Worm (Caenorhabditis elegans) whole organism, late embryonic: ENCODE results near the gene ddx-15.

ENCODE experiments used
- F13H6.1 ChIP-seq: sonication (generic microtip); optimal IDR thresholded peaks from 2 replicates; lab custom pipeline; 2016; ENCODE audit warnings: missing genetic modification characterization, missing compliant biosample characterization
- K09A11.1 ChIP-seq: sonication (generic microtip); optimal IDR thresholded peaks from 2 replicates; lab custom pipeline; 2017; ENCODE audit warnings: antibody characterized with exemption, mild to moderate bottlenecking, missing genetic modification characterization, missing compliant biosample characterization; ENCODE audit not compliant: insufficient read depth
- T23F11.4 ChIP-seq: fragments of 200-800 bp; sonication (Bioruptor generic); optimal IDR thresholded peaks from 2 replicates; lab custom pipeline; 2018; ENCODE audit warnings: mild to moderate bottlenecking, missing genetic modification characterization, missing compliant biosample characterization
- ahr-1 ChIP-seq: sonication (generic microtip); optimal IDR thresholded peaks from 2 replicates; lab custom pipeline; 2016; ENCODE audit warnings: missing genetic modification characterization, missing compliant biosample characterization
- ceh-14 ChIP-seq: sonication (generic microtip); optimal IDR thresholded peaks from 2 replicates; lab custom pipeline; 2016; ENCODE audit warnings: missing genotype, missing genetic modification characterization, missing compliant biosample characterization
- ceh-18 ChIP-seq: sonication (generic microtip); optimal IDR thresholded peaks from 2 replicates; lab custom pipeline; 2016; ENCODE audit warnings: missing genetic modification characterization, missing compliant biosample characterization
- ceh-2 ChIP-seq: sonication (generic microtip); optimal IDR thresholded peaks from 2 replicates; lab custom pipeline; 2016; ENCODE audit warnings: missing genotype, missing genetic modification characterization, missing compliant biosample characterization
- ceh-24 ChIP-seq: sonication (generic microtip); optimal IDR thresholded peaks from 2 replicates; lab custom pipeline; 2016; ENCODE audit warnings: mild to moderate bottlenecking, missing genetic modification characterization, missing compliant biosample characterization
- ceh-30 ChIP-seq: fragments of 150-350 bp; optimal IDR thresholded peaks from 2 replicates; lab custom pipeline; 2014; ENCODE audit warnings: missing biosample characterization, missing genetic modification characterization
- ceh-31 ChIP-seq: sonication (generic microtip); optimal IDR thresholded peaks from 2 replicates; lab custom pipeline; 2016; ENCODE audit warnings: missing genetic modification characterization, missing compliant biosample characterization
- ceh-45 ChIP-seq: fragments of 200-800 bp; sonication (Bioruptor generic); IDR thresholded peaks from 2 replicates; pipeline ENCODE4 v1.3.6; 2022; ENCODE audit warnings: missing genetic modification reagents, missing genetic modification characterization, missing compliant biosample characterization
- ceh-6 ChIP-seq: fragments of 200-800 bp; sonication (Bioruptor generic); optimal IDR thresholded peaks from 2 replicates; lab custom pipeline; 2018; ENCODE audit warnings: mild to moderate bottlenecking, missing genetic modification characterization, missing compliant biosample characterization
- ceh-9 ChIP-seq: sonication (generic microtip); optimal IDR thresholded peaks from 2 replicates; lab custom pipeline; 2016; ENCODE audit warnings: mild to moderate bottlenecking, missing genetic modification characterization, inconsistent platforms, missing compliant biosample characterization
- dmd-4 ChIP-seq: sonication (generic microtip); optimal IDR thresholded peaks from 2 replicates; lab custom pipeline; 2016; ENCODE audit warnings: borderline replicate concordance, missing genetic modification characterization, missing compliant biosample characterization
- dve-1 ChIP-seq: sonication (generic microtip); optimal IDR thresholded peaks from 2 replicates; lab custom pipeline; 2017; ENCODE audit warnings: antibody characterized with exemption, mild to moderate bottlenecking, missing genetic modification characterization, missing compliant biosample characterization
- elt-4 ChIP-seq: sonication (generic microtip); optimal IDR thresholded peaks from 2 replicates; lab custom pipeline; 2016; ENCODE audit warnings: missing genetic modification characterization, missing compliant biosample characterization
- ets-4 ChIP-seq: sonication (generic microtip); optimal IDR thresholded peaks from 2 replicates; lab custom pipeline; 2016; ENCODE audit warnings: missing genetic modification characterization, missing compliant biosample characterization
- eyg-1 ChIP-seq: sonication (generic microtip); optimal IDR thresholded peaks from 2 replicates; lab custom pipeline; 2016; ENCODE audit warnings: missing genotype, missing genetic modification characterization, missing compliant biosample characterization
- fax-1 ChIP-seq: sonication (generic microtip); optimal IDR thresholded peaks from 2 replicates; lab custom pipeline; 2016; ENCODE audit warnings: missing genotype, missing genetic modification characterization, missing compliant biosample characterization
- gmeb-2 ChIP-seq: sonication (generic microtip); optimal IDR thresholded peaks from 2 replicates; lab custom pipeline; 2016; ENCODE audit warnings: missing genetic modification characterization, inconsistent platforms, missing compliant biosample characterization
- hlh-15 ChIP-seq: sonication (generic microtip); optimal IDR thresholded peaks from 2 replicates; lab custom pipeline; 2016; ENCODE audit warnings: missing genetic modification characterization, missing compliant biosample characterization
- hlh-6 ChIP-seq: sonication (generic microtip); optimal IDR thresholded peaks from 2 replicates; lab custom pipeline; 2016; ENCODE audit warnings: missing genotype, missing genetic modification characterization, missing compliant biosample characterization
- hlh-8 ChIP-seq: sonication (generic microtip); optimal IDR thresholded peaks from 2 replicates; lab custom pipeline; 2016; ENCODE audit warnings: missing genotype, missing genetic modification characterization, missing compliant biosample characterization
- lim-6 ChIP-seq: sonication (generic microtip); optimal IDR thresholded peaks from 2 replicates; lab custom pipeline; 2016; ENCODE audit warnings: missing genetic modification characterization, missing compliant biosample characterization
- nfya-1 ChIP-seq: sonication (generic microtip); optimal IDR thresholded peaks from 2 replicates; lab custom pipeline; 2017; ENCODE audit warnings: missing genetic modification characterization, mild to moderate bottlenecking, missing compliant biosample characterization, antibody characterized with exemption, moderate library complexity
- pag-3 ChIP-seq: sonication (generic microtip); optimal IDR thresholded peaks from 2 replicates; lab custom pipeline; 2016; ENCODE audit warnings: missing compliant biosample characterization, missing genetic modification characterization, borderline replicate concordance
- pha-2 ChIP-seq: sonication (generic microtip); optimal IDR thresholded peaks from 2 replicates; lab custom pipeline; 2017; ENCODE audit warnings: mild to moderate bottlenecking, missing genetic modification characterization, missing compliant biosample characterization
- pha-4 ChIP-seq: fragments of 150-350 bp; optimal IDR thresholded peaks from 2 replicates; lab custom pipeline; 2018; ENCODE audit warnings: missing biosample characterization, missing genetic modification reagents, missing genetic modification characterization
- pqm-1 ChIP-seq: sonication (generic microtip); optimal IDR thresholded peaks from 2 replicates; lab custom pipeline; 2016; ENCODE audit warnings: missing genetic modification characterization, missing compliant biosample characterization
- pros-1 ChIP-seq: fragments of 150-350 bp; optimal IDR thresholded peaks from 2 replicates; lab custom pipeline; 2014; ENCODE audit warnings: missing biosample characterization, missing genetic modification reagents, missing genetic modification characterization
- rnt-1 ChIP-seq: sonication (generic microtip); optimal IDR thresholded peaks from 2 replicates; lab custom pipeline; 2016; ENCODE audit warnings: missing genetic modification characterization, missing compliant biosample characterization
- sdc-2 ChIP-seq: sonication (generic microtip); optimal IDR thresholded peaks from 2 replicates; lab custom pipeline; 2016; ENCODE audit warnings: missing genotype, missing genetic modification characterization, missing compliant biosample characterization
- sox-4 ChIP-seq: sonication (generic microtip); optimal IDR thresholded peaks from 2 replicates; lab custom pipeline; 2017; ENCODE audit warnings: mild to moderate bottlenecking, missing genetic modification characterization, inconsistent platforms, missing compliant biosample characterization
- tbx-2 ChIP-seq: sonication (generic microtip); optimal IDR thresholded peaks from 2 replicates; lab custom pipeline; 2016; ENCODE audit warnings: missing genetic modification characterization, missing compliant biosample characterization
- unc-42 ChIP-seq: sonication (generic microtip); optimal IDR thresholded peaks from 2 replicates; lab custom pipeline; 2016; ENCODE audit warnings: missing genotype, missing genetic modification characterization, missing compliant biosample characterization
- unc-55 ChIP-seq: sonication (generic microtip); optimal IDR thresholded peaks from 2 replicates; lab custom pipeline; 2017; ENCODE audit warnings: missing biosample characterization, missing genetic modification reagents, missing genetic modification characterization
- unc-86 ChIP-seq: sonication (generic microtip); optimal IDR thresholded peaks from 2 replicates; lab custom pipeline; 2016; ENCODE audit warnings: missing genetic modification characterization, missing compliant biosample characterization

ddx-15 gene

ce11 chrIII:5591668-5592149 lies at the start of gene ddx-15, which contains the start of gene ucr-1:
TSS of gene ddx-15 (minus strand) at chrIII:5591718.
TSS of gene ucr-1 (plus strand) at chrIII:5592135.
- no peak for TF ChIP-seq hlh-8
- no peak for TF ChIP-seq pha-2 (tag; lab: Kevin White, UChicago)
- TF ChIP-seq rnt-1 (tag; lab: Kevin White, UChicago), result no peak
- TF ChIP-seq tbx-2 (tag; lab: Kevin White, UChicago), result peak; percentile 10
- TF ChIP-seq nfya-1, result peak; percentile 29
- TF ChIP-seq ceh-14, result no peak
- TF ChIP-seq lim-6 (tag; lab: Kevin White, UChicago), result no peak
- TF ChIP-seq ahr-1 (tag; lab: Kevin White, UChicago), result no peak
- TF ChIP-seq pag-3 (tag; lab: Kevin White, UChicago), result no peak
- no peak for TF ChIP-seq ceh-9
- TF ChIP-seq hlh-6 (tag; lab: Kevin White, UChicago), result no peak
- TF ChIP-seq dmd-4 (tag; lab: Kevin White, UChicago), result no peak
- TF ChIP-seq pqm-1 (tag; lab: Kevin White, UChicago), result no peak
- no peak for TF ChIP-seq unc-86 (tag; lab: Kevin White, UChicago)
- TF ChIP-seq ceh-6 (GFP tag; lab: Kevin White, UChicago), result no peak
- no peak for TF ChIP-seq ceh-45
- TF ChIP-seq ceh-18 (tag; lab: Kevin White, UChicago), result no peak
- TF ChIP-seq eyg-1, result no peak
- no peak for TF ChIP-seq ets-4 (tag; lab: Kevin White, UChicago)
- TF ChIP-seq pha-4, result no peak
- peak; percentile 37 for TF ChIP-seq ceh-31 (tag; lab: Kevin White, UChicago)
- peak; percentile 1 for TF ChIP-seq unc-55 (GFP tag; lab: Kevin White, UChicago)
- TF ChIP-seq pros-1 (tag; lab: Kevin White, UChicago), result no peak
- TF ChIP-seq fax-1 (tag; lab: Kevin White, UChicago), result no peak

DNA sequence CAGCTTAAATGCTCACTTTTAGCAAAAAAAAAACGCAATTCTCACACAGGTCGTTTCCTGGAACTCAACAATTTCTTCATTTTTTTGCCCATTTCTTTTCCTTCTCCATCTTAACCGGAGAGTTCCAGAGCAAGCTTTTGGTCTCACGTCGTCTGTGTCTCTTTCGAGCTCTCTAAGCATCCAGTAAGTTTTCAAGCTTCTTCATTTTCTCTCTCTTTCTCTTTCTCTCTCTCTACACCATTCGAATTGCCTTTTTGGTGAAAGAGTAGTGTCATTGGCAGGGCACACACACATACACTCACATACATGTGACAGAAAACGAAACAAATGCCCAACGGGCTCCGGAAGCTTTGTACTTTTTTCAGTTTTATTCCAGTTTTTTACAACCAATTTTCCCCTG lies 48.4 kb upstream of the ddx-15 start:
- TF ChIP-seq hlh-8, result no peak
- no peak for TF ChIP-seq ceh-6 (GFP tag; lab: Kevin White, UChicago)
- no peak for TF ChIP-seq pha-2 (tag; lab: Kevin White, UChicago)
- TF ChIP-seq ceh-2, result no peak
- TF ChIP-seq ceh-9, result no peak
- TF ChIP-seq unc-42 (tag; lab: Kevin White, UChicago), result peak; percentile 3
- TF ChIP-seq K09A11.1 (tag; lab: Kevin White, UChicago), result no peak
- TF ChIP-seq ceh-24 (tag; lab: Kevin White, UChicago), result no peak
- TF ChIP-seq ceh-14, result no peak
- no peak for TF ChIP-seq sdc-2 (tag; lab: Kevin White, UChicago)
- TF ChIP-seq nfya-1, result peak; percentile 47
- no peak for TF ChIP-seq F13H6.1 (tag; lab: Kevin White, UChicago)
- no peak for TF ChIP-seq sox-4 (tag; lab: Kevin White, UChicago)
- no peak for TF ChIP-seq hlh-6 (tag; lab: Kevin White, UChicago)
- no peak for TF ChIP-seq dve-1 (tag; lab: Kevin White, UChicago)
- TF ChIP-seq gmeb-2, result no peak

ce11 chrIII:5635179-5635578 lies 43.7 kb upstream of the ddx-15 start, which contains the start of gene ckk-1:
TSS of gene ckk-1 (plus strand) at chrIII:5635479.
- TF ChIP-seq ceh-30 (tag; lab: Kevin White, UChicago) (no peak), ceh-31 (tag; lab: Kevin White, UChicago) (no peak), unc-42 (tag; lab: Kevin White, UChicago) (no peak), elt-4 (tag; lab: Kevin White, UChicago) (no peak), pros-1 (tag; lab: Kevin White, UChicago) (no peak), ceh-24 (tag; lab: Kevin White, UChicago) (no peak), T23F11.4 (no peak)

DNA sequence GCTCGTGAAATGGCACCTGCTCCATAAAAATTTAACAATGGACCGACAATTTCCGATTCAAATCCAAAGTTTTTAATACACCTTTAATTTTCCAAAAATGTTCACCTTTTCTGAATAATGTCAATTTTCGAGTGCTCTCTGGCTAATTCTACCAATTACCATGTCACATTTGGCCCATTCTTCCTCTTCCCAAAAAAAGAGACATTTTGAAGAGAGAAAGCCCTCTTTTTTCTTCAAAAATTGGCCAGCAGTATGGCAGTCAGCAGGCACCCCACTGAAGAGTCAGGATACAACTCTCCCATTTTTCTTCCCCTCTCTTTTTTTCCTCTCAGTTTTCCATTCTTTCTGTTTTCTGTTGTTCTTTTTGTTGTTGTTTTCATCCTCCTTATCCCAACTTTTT lies 43.0 kb upstream of the ddx-15 start:
- TF ChIP-seq hlh-15 (tag; lab: Kevin White, UChicago) (no peak), unc-42 (tag; lab: Kevin White, UChicago) (peak; percentile 8)
